Fruit fly (Drosophila melanogaster): ENCODE measurements around the gene cmpy.

cmpy gene

DNA sequence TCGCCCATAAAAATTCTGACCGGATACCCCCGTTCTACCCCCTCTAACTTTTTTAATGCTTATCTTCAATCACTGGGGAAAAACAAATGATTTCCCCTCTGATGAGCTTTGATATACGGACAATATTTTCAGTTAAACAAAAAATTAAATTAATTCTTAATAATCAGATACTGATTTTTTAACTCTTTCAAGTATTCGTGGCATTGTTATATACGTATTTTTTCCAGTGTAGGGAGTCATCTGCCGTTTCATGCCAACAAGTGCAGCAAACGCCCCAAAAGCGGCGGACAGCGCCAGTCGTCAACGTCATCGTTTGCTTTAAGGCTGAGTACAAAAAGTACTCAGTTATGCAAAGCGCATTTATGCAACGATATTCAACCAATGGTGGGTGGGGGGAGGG is 18.3 kb downstream of the cmpy start (continued):
- TF ChIP-seq CG14710 (tag; optimal IDR thresholded peaks at IDR 0.05) = peak; percentile 39
- TF ChIP-seq hb (GFP tag; IDR thresholded peaks at IDR 0.05; ENCODE audit: partially characterized antibody) = no peak
- TF ChIP-seq Asciz (GFP tag; optimal IDR thresholded peaks at IDR 0.05) = no peak
- TF ChIP-seq MESR4 (GFP tag; optimal IDR thresholded peaks at IDR 0.05) = no peak
- TF ChIP-seq Trl (optimal IDR thresholded peaks at IDR 0.05) = no peak
- TF ChIP-seq Trl (GFP tag; optimal IDR thresholded peaks at IDR 0.05) = no peak
- TF ChIP-seq usp (GFP tag; optimal IDR thresholded peaks at IDR 0.05) = no peak
- TF ChIP-seq tgo (GFP tag; IDR thresholded peaks at IDR 0.05) = peak; percentile 35; the same call in 1 of the 3 replicates
- TF ChIP-seq CG6272 (GFP tag; IDR thresholded peaks at IDR 0.05) = no peak
- peak in 1 of 3 experiments; percentile 12 for TF ChIP-seq lola (GFP tag; optimal IDR thresholded peaks at IDR 0.05)
- peak; percentile 67 for TF ChIP-seq CG10979 (tag; optimal IDR thresholded peaks at IDR 0.05)
- TF ChIP-seq gem (tag; optimal IDR thresholded peaks at IDR 0.05) = peak; percentile 35
- TF ChIP-seq CG8359 (GFP tag; optimal IDR thresholded peaks at IDR 0.05; ENCODE audit: borderline replicate concordance) = no peak
- no peak for TF ChIP-seq CG12236 (GFP tag; optimal IDR thresholded peaks at IDR 0.05)
- no peak for TF ChIP-seq CG30403 (GFP tag; optimal IDR thresholded peaks at IDR 0.05)
- TF ChIP-seq unc-4 (GFP tag; IDR thresholded peaks at IDR 0.05; ENCODE audit: partially characterized antibody) = no peak
- TF ChIP-seq fd96Cb (tag; optimal IDR thresholded peaks at IDR 0.05) = peak; percentile 43
- TF ChIP-seq CG16863 (GFP tag; optimal IDR thresholded peaks at IDR 0.05) = no peak
- TF ChIP-seq bbx (GFP tag; IDR thresholded peaks at IDR 0.05; ENCODE audit: partially characterized antibody) = no peak
- peak; percentile 57 for TF ChIP-seq Blimp-1 (GFP tag; optimal IDR thresholded peaks at IDR 0.05)
- TF ChIP-seq kni (GFP tag; optimal IDR thresholded peaks at IDR 0.05) = peak; percentile 83
- TF ChIP-seq klu (GFP tag; IDR thresholded peaks at IDR 0.05) = no peak
- TF ChIP-seq Max (GFP tag; optimal IDR thresholded peaks at IDR 0.05) = no peak
- no peak for TF ChIP-seq Dfd (GFP tag; optimal IDR thresholded peaks at IDR 0.05)
- no peak for TF ChIP-seq fd102C (GFP tag; optimal IDR thresholded peaks at IDR 0.05)
- TF ChIP-seq repo (GFP tag; optimal IDR thresholded peaks at IDR 0.05) = no peak
- no peak for TF ChIP-seq Sox100B (GFP tag; optimal IDR thresholded peaks at IDR 0.05)
- no peak for TF ChIP-seq dpn (GFP tag; optimal IDR thresholded peaks at IDR 0.05)
- no peak for TF ChIP-seq sug (tag; optimal IDR thresholded peaks at IDR 0.05)
- no peak for TF ChIP-seq D (optimal IDR thresholded peaks at IDR 0.05)
- TF ChIP-seq D (GFP tag; optimal IDR thresholded peaks at IDR 0.05) = peak; percentile 2
- no peak for TF ChIP-seq E2f1 (GFP tag; IDR thresholded peaks at IDR 0.05)
- peak; percentile 52 for TF ChIP-seq Xrp1 (GFP tag; IDR thresholded peaks at IDR 0.05)
- no peak for TF ChIP-seq zen2 (GFP tag; IDR thresholded peaks at IDR 0.05; ENCODE audit: partially characterized antibody)
- TF ChIP-seq CG16779 (GFP tag; IDR thresholded peaks at IDR 0.05) = no peak
- no peak for TF ChIP-seq Mes4 (GFP tag; optimal IDR thresholded peaks at IDR 0.05)
- TF ChIP-seq crol (GFP tag; IDR thresholded peaks at IDR 0.05) = no peak
- no peak for TF ChIP-seq eyg (GFP tag; optimal IDR thresholded peaks at IDR 0.05)
- TF ChIP-seq CG17361 (GFP tag; IDR thresholded peaks at IDR 0.05) = 0 out of 3 replicates have a peak, but pooled peaks have one; percentile 11
- TF ChIP-seq trem (tag; optimal IDR thresholded peaks at IDR 0.05) = peak; percentile 20
- no peak for TF ChIP-seq Meics (GFP tag; optimal IDR thresholded peaks at IDR 0.05)
- no peak for TF ChIP-seq lab (GFP tag; optimal IDR thresholded peaks at IDR 0.05)

Measured in whole organism, embryonic.